Worm (Caenorhabditis elegans): ENCODE results near the gene Y58A7A.5.
A peak's percentile ranks its signal among the peaks of the same experiment; 100 is the strongest.

The Y58A7A.5 gene

DNA sequence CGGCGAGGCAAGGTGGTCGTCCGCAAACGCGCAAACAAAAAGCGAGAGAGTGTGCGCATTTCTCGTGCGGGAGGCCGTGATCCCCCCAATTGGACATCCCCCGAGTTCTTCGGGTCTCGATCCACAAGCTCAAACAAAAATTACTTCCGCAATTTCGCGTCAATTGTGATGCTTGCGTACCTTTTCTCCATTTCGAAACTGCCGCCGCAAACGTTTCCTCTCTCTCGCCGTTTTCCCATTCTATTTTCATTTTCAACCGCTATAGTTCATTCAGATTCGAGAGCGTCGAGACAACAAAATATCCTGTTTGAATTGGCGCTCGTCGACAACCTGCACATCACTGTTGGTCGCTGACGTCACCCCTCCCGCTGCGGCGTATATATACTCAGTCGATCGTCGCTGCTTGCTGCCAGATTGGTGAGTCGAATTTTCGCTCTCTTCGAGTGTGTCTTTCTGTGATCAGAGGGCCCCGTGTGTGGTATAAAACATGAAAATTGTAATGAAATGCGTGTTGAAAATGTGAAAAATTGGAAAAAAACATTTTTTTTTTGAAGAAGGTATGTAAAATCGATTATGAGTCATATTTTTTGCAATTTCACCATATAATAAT, 37.3 kb downstream of the Y58A7A.5 start, which contains the start of the genes pqn-51 and K11D12.14 (continued):
- no peak for TF ChIP-seq nhr-67 (tag; optimal IDR thresholded peaks at IDR 0.05)
- peak in 1 of 2 experiments; percentile 27 for TF ChIP-seq eor-1 (tag; optimal IDR thresholded peaks at IDR 0.05)
- peak; percentile 61 for TF ChIP-seq ceh-82 (tag; optimal IDR thresholded peaks at IDR 0.05)
- TF ChIP-seq mml-1 (tag; optimal IDR thresholded peaks at IDR 0.05), result no peak
- peak; percentile 94 for TF ChIP-seq pha-4 (tag; optimal IDR thresholded peaks at IDR 0.05)
- TF ChIP-seq egl-27 (tag; optimal IDR thresholded peaks at IDR 0.05), result peak; percentile 26
- peak; percentile 90 for TF ChIP-seq lin-15B (tag; optimal IDR thresholded peaks at IDR 0.05)
- peak; percentile 85 for TF ChIP-seq elt-2 (tag; optimal IDR thresholded peaks at IDR 0.05)
- no peak for TF ChIP-seq mdl-1 (tag; optimal IDR thresholded peaks at IDR 0.05)
- TF ChIP-seq jun-1 (tag; optimal IDR thresholded peaks at IDR 0.05), result peak; percentile 95
- no peak for TF ChIP-seq nhr-12 (tag; optimal IDR thresholded peaks at IDR 0.05)
- no peak for TF ChIP-seq nhr-76 (tag; optimal IDR thresholded peaks at IDR 0.05)
- peak; percentile 85 for TF ChIP-seq lin-39 (tag; optimal IDR thresholded peaks at IDR 0.05)

DNA sequence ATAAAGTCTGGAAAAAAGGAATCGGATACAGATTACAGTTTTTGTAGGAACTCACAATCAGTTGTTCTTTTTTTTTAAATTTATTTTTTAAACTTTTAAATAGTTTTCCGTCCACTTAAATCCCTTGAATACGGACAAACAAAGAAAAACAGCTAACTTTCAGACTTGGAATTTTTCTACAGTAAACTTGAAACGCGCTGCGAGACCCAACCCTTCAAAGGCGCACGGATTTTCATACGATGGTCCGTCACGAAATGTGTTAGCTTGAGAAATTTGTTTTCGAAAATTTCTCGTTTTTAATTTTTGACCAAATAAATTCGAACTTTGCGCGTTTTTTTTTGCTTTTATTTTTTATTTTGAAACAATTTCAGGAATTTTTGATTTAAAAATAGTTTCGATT, 40.2 kb downstream of the Y58A7A.5 start:
- TF ChIP-seq ZK546.5 (tag; optimal IDR thresholded peaks at IDR 0.05), result no peak
- no peak for TF ChIP-seq nhr-25 (tag; optimal IDR thresholded peaks at IDR 0.05)
- no peak for TF ChIP-seq ama-1 (optimal IDR thresholded peaks at IDR 0.05)
- TF ChIP-seq ceh-9 (tag; optimal IDR thresholded peaks at IDR 0.05), result no peak
- TF ChIP-seq nhr-12 (tag; optimal IDR thresholded peaks at IDR 0.05), result no peak
- TF ChIP-seq elt-2 (tag; optimal IDR thresholded peaks at IDR 0.05), result no peak
- no peak for TF ChIP-seq nhr-28 (tag; optimal IDR thresholded peaks at IDR 0.05)
- no peak for TF ChIP-seq eor-1 (tag; optimal IDR thresholded peaks at IDR 0.05)
- TF ChIP-seq nhr-43 (tag; optimal IDR thresholded peaks at IDR 0.05; ENCODE audit: poor library complexity, severe bottlenecking), result no peak
- no peak for TF ChIP-seq tbx-2 (tag; optimal IDR thresholded peaks at IDR 0.05)
- no peak for TF ChIP-seq nhr-77 (tag; optimal IDR thresholded peaks at IDR 0.05)

DNA sequence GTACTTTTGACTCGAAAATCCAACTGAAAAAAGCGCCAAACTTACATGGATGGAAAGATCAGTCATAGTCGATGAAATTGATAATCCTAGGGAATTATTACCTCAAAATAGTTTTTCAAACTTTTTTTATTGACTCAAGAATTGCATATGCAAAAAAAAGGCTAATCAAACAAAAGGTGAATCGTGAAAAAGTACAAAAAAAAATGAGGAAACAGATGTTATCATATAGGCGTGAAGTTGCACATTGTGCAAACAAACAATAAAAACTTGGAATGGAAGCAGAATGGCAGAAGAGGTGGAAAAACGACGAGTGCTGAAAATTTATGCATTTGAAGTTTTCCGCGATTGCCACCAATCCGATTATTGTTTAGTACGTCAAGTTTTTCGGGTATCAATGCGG, 40.7 kb downstream of the Y58A7A.5 start, which contains the start of gene exc-14:
Gene exc-14 (minus strand): TSS at position 101 of the 400 bp plus-strand sequence.
- no peak for TF ChIP-seq nhr-76 (tag; optimal IDR thresholded peaks at IDR 0.05)
- TF ChIP-seq zag-1 (tag; optimal IDR thresholded peaks at IDR 0.05), result no peak
- no peak for TF ChIP-seq nhr-77 (tag; optimal IDR thresholded peaks at IDR 0.05)
- no peak for TF ChIP-seq ceh-28 (tag; optimal IDR thresholded peaks at IDR 0.05)
- TF ChIP-seq skn-1 (tag; optimal IDR thresholded peaks at IDR 0.05), result no peak
- no peak for TF ChIP-seq egl-5 (tag; optimal IDR thresholded peaks at IDR 0.05)
- no peak for TF ChIP-seq fkh-10 (GFP tag; optimal IDR thresholded peaks at IDR 0.05)
- no peak for TF ChIP-seq egl-27 (tag; optimal IDR thresholded peaks at IDR 0.05)
- TF ChIP-seq nhr-28 (tag; optimal IDR thresholded peaks at IDR 0.05), result no peak
- TF ChIP-seq nhr-67 (tag; optimal IDR thresholded peaks at IDR 0.05), result no peak
- TF ChIP-seq jun-1 (tag; optimal IDR thresholded peaks at IDR 0.05), result no peak
- TF ChIP-seq hmg-11 (tag; optimal IDR thresholded peaks at IDR 0.05), result no peak
- no peak for TF ChIP-seq nhr-23 (tag; optimal IDR thresholded peaks at IDR 0.05)
- no peak for TF ChIP-seq snpc-4 (tag; optimal IDR thresholded peaks at IDR 0.05)
- TF ChIP-seq fos-1 (tag; optimal IDR thresholded peaks at IDR 0.05), result no peak
- TF ChIP-seq fkh-2 (tag; optimal IDR thresholded peaks at IDR 0.05), result no peak
- TF ChIP-seq ama-1 (optimal IDR thresholded peaks at IDR 0.05), result no peak

DNA sequence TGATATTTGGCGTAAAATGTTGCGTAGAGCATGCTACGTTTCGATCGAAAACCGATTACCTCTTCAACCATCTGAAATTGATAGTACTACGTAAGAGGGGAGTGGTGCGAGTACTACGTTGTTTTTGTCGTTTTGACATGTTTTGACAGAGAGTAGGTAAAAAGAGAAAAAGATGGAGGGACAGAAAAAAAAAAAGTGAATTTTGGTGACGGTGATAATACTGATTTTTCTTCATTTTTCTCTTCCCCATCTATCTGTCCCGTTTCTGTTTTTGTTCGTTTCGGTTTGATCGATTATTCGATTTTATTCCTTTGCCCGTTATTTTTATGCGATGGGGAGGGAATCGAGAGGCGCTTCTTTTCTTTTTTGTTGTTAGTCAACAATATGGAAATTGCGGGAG, 45.8 kb downstream of the Y58A7A.5 start, which contains the start of gene K11D12.8:
Gene K11D12.8 (minus strand): TSS at position 77 of the 400 bp plus-strand sequence.
- TF ChIP-seq nhr-77 (tag; optimal IDR thresholded peaks at IDR 0.05), result no peak
- TF ChIP-seq sea-2 (GFP tag; optimal IDR thresholded peaks at IDR 0.05), result no peak
- no peak for TF ChIP-seq nhr-23 (tag; optimal IDR thresholded peaks at IDR 0.05)
- TF ChIP-seq ceh-9 (tag; optimal IDR thresholded peaks at IDR 0.05), result no peak
- TF ChIP-seq mml-1 (tag; optimal IDR thresholded peaks at IDR 0.05), result no peak
- no peak for TF ChIP-seq egl-5 (tag; optimal IDR thresholded peaks at IDR 0.05)
- no peak for TF ChIP-seq eor-1 (tag; optimal IDR thresholded peaks at IDR 0.05)
- no peak for TF ChIP-seq nhr-25 (tag; optimal IDR thresholded peaks at IDR 0.05)
- TF ChIP-seq fos-1 (tag; optimal IDR thresholded peaks at IDR 0.05), result no peak
- no peak for TF ChIP-seq zag-1 (tag; optimal IDR thresholded peaks at IDR 0.05)
- TF ChIP-seq fkh-2 (tag; optimal IDR thresholded peaks at IDR 0.05), result no peak
- no peak for TF ChIP-seq ztf-11 (tag; optimal IDR thresholded peaks at IDR 0.05)
- no peak for TF ChIP-seq ceh-82 (tag; optimal IDR thresholded peaks at IDR 0.05)
- no peak for TF ChIP-seq ama-1 (optimal IDR thresholded peaks at IDR 0.05)
- TF ChIP-seq lin-15B (tag; optimal IDR thresholded peaks at IDR 0.05), result no peak
- no peak for TF ChIP-seq elt-1 (tag; optimal IDR thresholded peaks at IDR 0.05)
- TF ChIP-seq ceh-16 (tag; optimal IDR thresholded peaks at IDR 0.05), result no peak
- TF ChIP-seq nhr-12 (tag; optimal IDR thresholded peaks at IDR 0.05), result no peak
- no peak for TF ChIP-seq nhr-28 (tag; optimal IDR thresholded peaks at IDR 0.05)
- TF ChIP-seq skn-1 (tag; optimal IDR thresholded peaks at IDR 0.05), result no peak
